Fruit fly (Drosophila melanogaster) whole organism, pupa: ENCODE measurements around the gene Hou.

Source experiments
- CG12605 ChIP-seq: fragments of 200-800 bp; sonication (Bioruptor generic); IDR thresholded peaks from 2 replicates; pipeline ENCODE4 v1.3.6; 2022; ENCODE audit warnings: missing biosample characterization, missing genetic modification characterization
- Ets98B ChIP-seq: fragments of 200-800 bp; sonication (Bioruptor generic); IDR thresholded peaks from 2 replicates; pipeline ENCODE4 v1.3.6; 2022; ENCODE audit warnings: missing biosample characterization, missing genetic modification characterization
- rn ChIP-seq: fragments of 200-800 bp; sonication (Bioruptor generic); IDR thresholded peaks from 2 replicates; pipeline ENCODE4 v1.3.6; 2022; ENCODE audit warnings: missing biosample characterization, missing genetic modification characterization

dm6 chrX:18668293-18668692, 18.0 kb upstream of the Hou start:
- no peak for TF ChIP-seq CG12605 (GFP tag; lab: Robert Waterston, UW)
- no peak for TF ChIP-seq Ets98B
- no peak for TF ChIP-seq rn (GFP tag; lab: Robert Waterston, UW)
